Worm (Caenorhabditis elegans) whole organism, L2 larva: Measurements from ENCODE around the gene K02E7.1.
"Not testable (repeated sequence)": the region's sequence is repeated elsewhere in the genome, so short reads cannot be mapped to it uniquely, and the experiment has no call there.

Experiments
- C34F6.9 ChIP-seq: fragments of 150-350 bp; optimal IDR thresholded peaks from 2 replicates; lab custom pipeline; 2014; ENCODE audit warnings: missing biosample characterization, missing genetic modification characterization
- F13H6.1 ChIP-seq: sonication (generic microtip); optimal IDR thresholded peaks from 2 replicates; lab custom pipeline; 2016; ENCODE audit warnings: missing genetic modification characterization, missing compliant biosample characterization
- Y55F3AM.14 ChIP-seq: fragments of 200-800 bp; sonication (Bioruptor generic); optimal IDR thresholded peaks from 2 replicates; lab custom pipeline; 2018; ENCODE audit warnings: mild to moderate bottlenecking, missing genetic modification characterization, missing compliant biosample characterization
- ZK546.5 ChIP-seq: sonication (generic microtip); optimal IDR thresholded peaks from 2 replicates; lab custom pipeline; 2017; ENCODE audit warnings: missing biosample characterization, missing genetic modification characterization
- alr-1 ChIP-seq: fragments of 150-350 bp; optimal IDR thresholded peaks from 2 replicates; lab custom pipeline; 2014; ENCODE audit warnings: missing biosample characterization, missing genetic modification characterization
- ama-1 ChIP-seq: fragments of 150-350 bp; optimal IDR thresholded peaks from 2 replicates; lab custom pipeline; 2018; ENCODE audit warnings: inconsistent platforms
- blmp-1 ChIP-seq: sonication (generic microtip); optimal IDR thresholded peaks from 2 replicates; lab custom pipeline; 2017; ENCODE audit warnings: missing genetic modification characterization, mild to moderate bottlenecking, missing compliant biosample characterization, antibody characterized with exemption, moderate library complexity; ENCODE audit not compliant: insufficient read depth
- ceh-82 ChIP-seq: fragments of 150-350 bp; optimal IDR thresholded peaks from 2 replicates; lab custom pipeline; 2014; ENCODE audit warnings: missing biosample characterization, missing genetic modification characterization
- crh-2 ChIP-seq: sonication (generic microtip); optimal IDR thresholded peaks from 2 replicates; lab custom pipeline; 2017; ENCODE audit warnings: missing biosample characterization, missing genetic modification characterization
- dmd-4 ChIP-seq: sonication (generic microtip); optimal IDR thresholded peaks from 2 replicates; lab custom pipeline; 2017; ENCODE audit warnings: missing biosample characterization, missing genetic modification characterization
- elt-1 ChIP-seq: fragments of 150-350 bp; optimal IDR thresholded peaks from 2 replicates; lab custom pipeline; 2014; ENCODE audit warnings: missing biosample characterization, missing genetic modification characterization
- elt-3 ChIP-seq: sonication (generic microtip); optimal IDR thresholded peaks from 2 replicates; lab custom pipeline; 2017; ENCODE audit warnings: missing biosample characterization, missing genetic modification characterization
- fos-1 ChIP-seq: fragments of 150-350 bp; optimal IDR thresholded peaks from 2 replicates; lab custom pipeline; 2014; ENCODE audit warnings: missing biosample characterization, missing genetic modification characterization
- gmeb-1 ChIP-seq: fragments of 150-350 bp; optimal IDR thresholded peaks from 2 replicates; lab custom pipeline; 2014; ENCODE audit warnings: missing biosample characterization, missing genetic modification characterization
- lin-11 ChIP-seq: fragments of 150-350 bp; sonication (generic microtip); optimal IDR thresholded peaks from 2 replicates; lab custom pipeline; 2014; ENCODE audit warnings: missing biosample characterization, missing genetic modification characterization, inconsistent platforms, mixed read lengths
- lin-39 ChIP-seq: fragments of 150-350 bp; optimal IDR thresholded peaks from 2 replicates; lab custom pipeline; 2014; ENCODE audit warnings: missing biosample characterization, missing genetic modification reagents, missing genetic modification characterization
- lsy-2 ChIP-seq, 2 experiments: fragments of 150-350 bp in 1 of 2; sonication (generic microtip) in 1 of 2; optimal IDR thresholded peaks; 2 replicates each; lab custom pipeline; 2014 to 2017; ENCODE audit warnings: missing biosample characterization in 2 of 2, missing genetic modification characterization in 2 of 2
- mab-5 ChIP-seq: fragments of 150-350 bp; optimal IDR thresholded peaks from 2 replicates; lab custom pipeline; 2014; ENCODE audit warnings: missing biosample characterization, missing genetic modification characterization
- mbf-1 ChIP-seq: sonication (generic microtip); optimal IDR thresholded peaks from 2 replicates; lab custom pipeline; 2017; ENCODE audit warnings: missing biosample characterization, missing genetic modification characterization
- mdl-1 ChIP-seq, 2 experiments: fragments of 150-350 bp in 1 of 2; sonication (generic microtip) in 1 of 2; optimal IDR thresholded peaks; 2 replicates each; lab custom pipeline; 2017; ENCODE audit warnings: missing biosample characterization in 2 of 2, missing genetic modification characterization in 2 of 2
- nhr-10 ChIP-seq: sonication (generic microtip); optimal IDR thresholded peaks from 2 replicates; lab custom pipeline; 2017; ENCODE audit warnings: missing biosample characterization, missing genetic modification characterization
- nhr-12 ChIP-seq: fragments of 150-350 bp; optimal IDR thresholded peaks from 2 replicates; lab custom pipeline; 2014; ENCODE audit warnings: missing biosample characterization, missing genetic modification characterization
- nhr-129 ChIP-seq: fragments of 150-350 bp; optimal IDR thresholded peaks from 2 replicates; lab custom pipeline; 2014; ENCODE audit warnings: missing biosample characterization, missing genetic modification characterization
- nhr-21 ChIP-seq: fragments of 150-350 bp; optimal IDR thresholded peaks from 2 replicates; lab custom pipeline; 2014; ENCODE audit warnings: missing biosample characterization, missing genetic modification characterization
- nhr-23 ChIP-seq: fragments of 150-350 bp; optimal IDR thresholded peaks from 2 replicates; lab custom pipeline; 2014; ENCODE audit warnings: missing biosample characterization, missing genetic modification reagents, missing genetic modification characterization
- nhr-237 ChIP-seq: fragments of 150-350 bp; optimal IDR thresholded peaks from 2 replicates; lab custom pipeline; 2014; ENCODE audit warnings: missing biosample characterization, missing genetic modification characterization
- nhr-25 ChIP-seq: fragments of 150-350 bp; sonication (generic microtip); optimal IDR thresholded peaks from 3 replicates; lab custom pipeline; 2014; ENCODE audit warnings: missing biosample characterization, missing genetic modification characterization
- nhr-6 ChIP-seq: fragments of 150-350 bp; optimal IDR thresholded peaks from 2 replicates; lab custom pipeline; 2014; ENCODE audit warnings: missing biosample characterization, missing genetic modification characterization
- nhr-77 ChIP-seq: fragments of 150-350 bp; optimal IDR thresholded peaks from 2 replicates; lab custom pipeline; 2014; ENCODE audit warnings: missing biosample characterization, missing genetic modification characterization
- sem-4 ChIP-seq: fragments of 150-350 bp; optimal IDR thresholded peaks from 2 replicates; lab custom pipeline; 2014; ENCODE audit warnings: missing biosample characterization, missing genetic modification reagents, missing genetic modification characterization
- skn-1 ChIP-seq: sonication (generic microtip); optimal IDR thresholded peaks from 2 replicates; lab custom pipeline; 2017; ENCODE audit warnings: missing biosample characterization, missing genetic modification characterization
- sma-3 ChIP-seq: sonication (generic microtip); optimal IDR thresholded peaks from 2 replicates; lab custom pipeline; 2016; ENCODE audit warnings: missing genetic modification reagents, missing genetic modification characterization, missing compliant biosample characterization
- sma-9 ChIP-seq, 2 experiments: fragments of 150-350 bp in 1 of 2; sonication (generic microtip) in 1 of 2; optimal IDR thresholded peaks; 2 replicates each; lab custom pipeline; 2014 to 2016; ENCODE audit warnings: missing genetic modification characterization in 2 of 2, mild to moderate bottlenecking in 1 of 2, missing biosample characterization in 1 of 2, missing compliant biosample characterization in 1 of 2, missing genetic modification reagents in 1 of 2, moderate library complexity in 1 of 2
- zag-1 ChIP-seq: fragments of 150-350 bp; optimal IDR thresholded peaks from 2 replicates; lab custom pipeline; 2014; ENCODE audit warnings: missing biosample characterization, missing genetic modification characterization
- ztf-1 ChIP-seq: fragments of 200-800 bp; sonication (Bioruptor generic); conservative IDR thresholded peaks from 2 replicates; pipeline ENCODE4 v1.3.6; 2022; ENCODE audit warnings: missing genetic modification characterization, missing compliant biosample characterization
- ztf-11 ChIP-seq: sonication (generic microtip); optimal IDR thresholded peaks from 2 replicates; lab custom pipeline; 2017; ENCODE audit warnings: missing biosample characterization, missing genetic modification characterization
- ztf-4 ChIP-seq: fragments of 150-350 bp; optimal IDR thresholded peaks from 2 replicates; lab custom pipeline; 2014; ENCODE audit warnings: missing biosample characterization, missing genetic modification characterization

The K02E7.1 gene

DNA sequence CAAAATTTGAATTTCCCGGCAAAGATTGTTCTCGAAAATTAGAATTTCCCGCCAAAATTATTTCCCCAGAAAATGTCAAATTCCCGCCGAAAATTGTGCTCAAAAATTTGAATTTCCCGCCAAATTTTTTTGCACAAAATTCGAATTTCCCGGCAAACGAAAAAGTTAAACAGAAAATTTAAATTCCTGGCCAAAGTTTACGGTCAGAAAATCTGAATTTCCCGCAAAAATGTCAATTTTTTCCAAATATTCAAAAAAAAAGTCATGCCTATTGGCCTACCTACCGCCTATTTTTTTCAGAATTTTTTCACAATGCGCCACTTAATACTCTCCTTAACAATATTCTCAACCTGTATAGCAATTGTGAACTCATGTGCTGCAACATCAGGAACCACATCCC is at the start of gene K02E7.1:
Gene K02E7.1, plus strand, starts transcription at position 301 of the 400 bp plus-strand sequence.
- TF ChIP-seq crh-2 (tag; lab: Kevin White, UChicago): no peak
- no peak for TF ChIP-seq nhr-23 (tag; lab: Kevin White, UChicago)
- no peak for TF ChIP-seq ceh-82

ce11 chrII:1040464-1040863 is 42.5 kb upstream of the K02E7.1 start, which contains the start of gene fbxb-39:
TSS of gene fbxb-39 (minus strand) at chrII:1040564.
- TF ChIP-seq F13H6.1 (no peak), ZK546.5 (tag; lab: Kevin White, UChicago) (no peak), gmeb-1 (tag; lab: Kevin White, UChicago) (no peak), ztf-1 (no peak), crh-2 (tag; lab: Kevin White, UChicago) (no peak)

DNA sequence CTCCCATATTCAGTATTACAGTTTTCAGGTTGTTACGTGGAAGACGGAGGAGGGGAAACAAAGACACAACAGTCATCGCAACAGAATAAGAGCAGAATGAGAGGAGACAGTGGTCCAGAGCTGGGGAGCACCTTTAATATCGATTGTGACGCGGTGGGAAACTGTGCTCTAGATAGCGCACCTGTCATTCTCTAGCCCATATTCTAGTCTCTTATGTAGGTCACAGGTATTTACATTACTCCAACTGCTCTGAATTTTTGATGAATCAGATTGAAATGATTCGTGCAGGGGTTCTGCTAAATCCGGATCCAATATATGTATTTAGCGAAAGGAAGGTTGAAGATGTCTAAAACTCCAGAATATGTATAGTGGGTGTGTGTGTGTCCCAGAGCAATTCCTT is 40.7 kb upstream of the K02E7.1 start, which contains the start of gene fbxb-41:
Gene fbxb-41, minus strand, starts transcription at position 101 of the 400 bp plus-strand sequence.
- no peak for TF ChIP-seq ztf-11 (tag; lab: Kevin White, UChicago)
- TF ChIP-seq elt-3 (tag; lab: Kevin White, UChicago): no peak
- TF ChIP-seq nhr-23 (tag; lab: Kevin White, UChicago): no peak
- TF ChIP-seq fos-1 (tag; lab: Kevin White, UChicago): no peak
- TF ChIP-seq mab-5 (tag; lab: Kevin White, UChicago): no peak
- TF ChIP-seq nhr-6 (tag; lab: Kevin White, UChicago): no peak
- no peak for TF ChIP-seq nhr-129 (tag; lab: Kevin White, UChicago)
- no peak for TF ChIP-seq sma-3 (GFP tag; lab: Kevin White, UChicago)
- TF ChIP-seq blmp-1 (tag; lab: Kevin White, UChicago): no peak
- TF ChIP-seq lin-11: no peak
- no peak for TF ChIP-seq alr-1 (tag; lab: Kevin White, UChicago)
- no peak for TF ChIP-seq crh-2 (tag; lab: Kevin White, UChicago)
- no peak for TF ChIP-seq nhr-25 (tag; lab: Kevin White, UChicago)
- no peak for TF ChIP-seq zag-1

DNA sequence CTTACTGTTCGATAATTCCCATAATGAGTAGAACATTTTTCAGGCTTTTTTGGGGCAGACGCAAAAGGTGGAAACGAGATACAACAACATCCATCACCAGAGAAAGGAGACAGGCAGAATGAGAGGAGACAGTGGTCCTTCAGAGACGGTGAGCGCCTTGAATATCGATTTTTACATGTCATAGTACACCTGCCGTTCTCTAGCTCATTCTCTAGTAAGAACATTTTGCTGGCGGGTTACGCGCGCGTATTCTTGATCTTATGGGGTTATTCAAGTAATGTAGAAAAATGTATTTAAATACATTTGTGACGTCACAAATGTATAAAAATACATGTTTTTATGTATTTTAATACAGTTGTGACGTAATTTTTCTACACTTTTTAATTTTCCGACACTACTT is 39.0 kb upstream of the K02E7.1 start, which contains the start of gene fbxb-45:
Gene fbxb-45, minus strand, starts transcription at position 101 of the 400 bp plus-strand sequence.
- not testable (repeated sequence) for TF ChIP-seq ZK546.5 (tag; lab: Kevin White, UChicago); sma-9 (GFP tag; optimal IDR thresholded peaks at IDR 0.05; lab: Kevin White, UChicago); sma-9 (tag; optimal IDR thresholded peaks at IDR 0.05; lab: Kevin White, UChicago); gmeb-1 (tag; lab: Kevin White, UChicago)

DNA sequence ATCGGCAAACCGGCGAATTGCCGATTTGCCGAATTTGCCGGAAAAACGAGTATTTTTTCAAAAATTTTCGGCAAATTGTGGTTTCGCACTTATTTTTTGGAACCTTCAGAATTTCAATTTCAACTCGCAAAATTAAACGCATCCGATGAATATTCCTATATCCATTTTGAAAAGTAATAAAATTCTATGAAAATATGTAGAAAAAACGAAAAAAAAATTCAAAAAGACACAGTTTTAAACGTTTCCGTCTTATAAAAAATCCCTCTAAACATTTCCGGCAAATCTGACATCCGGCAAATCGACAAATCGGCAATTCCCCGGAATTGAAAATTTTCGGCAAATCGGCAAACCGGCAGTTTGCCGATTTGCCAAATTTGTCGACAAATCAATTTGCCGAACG is 37.3 kb upstream of the K02E7.1 start, which contains the start of gene str-148:
Gene str-148, plus strand, starts transcription at position 301 of the 400 bp plus-strand sequence.
- TF ChIP-seq C34F6.9 (tag; lab: Kevin White, UChicago) (no peak), crh-2 (tag; lab: Kevin White, UChicago) (no peak), sma-3 (GFP tag; lab: Kevin White, UChicago) (no peak), elt-1 (no peak), nhr-12 (tag; lab: Kevin White, UChicago) (no peak)

- TF ChIP-seq mdl-1 (tag; optimal IDR thresholded peaks at IDR 0.05; lab: Kevin White, UChicago) (no peak), ztf-1 (no peak), alr-1 (tag; lab: Kevin White, UChicago) (no peak), sem-4 (tag; lab: Kevin White, UChicago) (no peak), mbf-1 (tag; lab: Kevin White, UChicago) (no peak), ztf-4 (tag; lab: Kevin White, UChicago) (no peak), nhr-77 (tag; lab: Kevin White, UChicago) (no peak), dmd-4 (tag; lab: Kevin White, UChicago) (no peak)
- TF ChIP-seq, all 48 proteins: peak for 0
These were observed 36.0 kb upstream of the K02E7.1 start for ce11 chrII:1046937-1047336.

DNA sequence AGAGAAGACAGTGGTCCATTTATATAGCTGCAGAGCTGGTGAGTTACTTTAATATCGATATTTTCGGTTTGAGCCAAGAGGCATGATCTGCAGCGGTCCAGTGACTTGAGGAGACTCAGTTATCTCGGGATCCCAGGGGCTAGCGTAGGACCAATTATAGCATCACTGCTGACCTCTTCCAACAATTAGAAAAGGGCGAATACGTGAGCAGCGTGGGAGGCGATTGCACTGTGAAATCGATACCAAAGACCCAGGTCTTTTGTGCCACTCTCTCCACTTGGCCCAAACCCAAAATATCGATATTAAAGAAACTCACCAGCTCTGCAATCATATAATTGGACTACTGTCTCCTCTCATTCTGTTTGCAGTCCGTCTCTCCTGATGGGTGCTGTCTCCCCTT is 33.1 kb upstream of the K02E7.1 start, which contains the start of gene fbxb-40:
Gene fbxb-40, minus strand, starts transcription at position 101 of the 400 bp plus-strand sequence.
- TF ChIP-seq skn-1 (tag; lab: Kevin White, UChicago) (no peak), nhr-21 (tag; lab: Kevin White, UChicago) (no peak), nhr-129 (tag; lab: Kevin White, UChicago) (no peak), Y55F3AM.14 (GFP tag; lab: Kevin White, UChicago) (no peak), ama-1 (lab: Kevin White, UChicago) (no peak), nhr-12 (tag; lab: Kevin White, UChicago) (no peak), crh-2 (tag; lab: Kevin White, UChicago) (no peak), nhr-10 (tag; lab: Kevin White, UChicago) (no peak), gmeb-1 (tag; lab: Kevin White, UChicago) (no peak), mab-5 (tag; lab: Kevin White, UChicago) (no peak), lin-39 (no peak), nhr-237 (tag; lab: Kevin White, UChicago) (no peak), sem-4 (tag; lab: Kevin White, UChicago) (no peak), mdl-1 (tag; optimal IDR thresholded peaks at IDR 0.05; lab: Kevin White, UChicago) (no peak), lsy-2 (tag; optimal IDR thresholded peaks at IDR 0.05; lab: Kevin White, UChicago) (no peak), nhr-77 (tag; lab: Kevin White, UChicago) (no peak), F13H6.1 (no peak)
